Worm (Caenorhabditis elegans): Measurements from ENCODE around the gene F09E5.14.

F09E5.14 gene

DNA sequence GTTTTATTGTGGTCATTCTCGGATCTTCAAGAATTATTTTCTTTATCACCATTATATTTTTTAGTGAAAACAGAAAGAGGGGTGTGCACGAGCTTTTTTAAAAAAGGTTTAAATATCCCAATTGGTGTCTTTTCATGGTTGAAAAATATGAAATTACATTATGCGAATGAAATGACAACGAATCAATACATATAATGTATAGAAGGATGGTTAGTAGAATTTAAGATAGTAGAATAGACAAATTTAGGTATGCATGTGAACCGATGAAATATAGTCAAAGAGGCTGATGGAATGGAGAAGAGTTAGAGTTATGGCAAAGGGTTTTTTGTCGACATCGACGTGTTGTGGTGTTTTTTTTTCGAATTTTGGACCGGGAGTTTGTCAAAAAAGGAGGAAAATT is 19.8 kb upstream of the F09E5.14 start:
- TF ChIP-seq unc-62 (GFP tag; optimal IDR thresholded peaks at IDR 0.05 in 1 of 2) = peak in 1 of 2 experiments; percentile 90
- no peak for TF ChIP-seq unc-62 (tag; optimal IDR thresholded peaks at IDR 0.05)
- TF ChIP-seq ZK546.5 (tag; optimal IDR thresholded peaks at IDR 0.05) = no peak
- peak; percentile 22 for TF ChIP-seq aha-1 (tag)

- TF ChIP-seq F44E2.7 (GFP tag; IDR thresholded peaks at IDR 0.05) = no peak
- TF ChIP-seq arid-1 (GFP tag; conservative IDR thresholded peaks at IDR 0.05) = no peak
- TF ChIP-seq zfp-2 (tag; optimal IDR thresholded peaks at IDR 0.05) = no peak
- no peak for TF ChIP-seq nhr-111 (GFP tag; optimal IDR thresholded peaks at IDR 0.05)
- no peak for TF ChIP-seq spr-1 (tag; optimal IDR thresholded peaks at IDR 0.05)
- no peak for TF ChIP-seq Y105C5A.15 (GFP tag; IDR thresholded peaks at IDR 0.05)
- no peak for TF ChIP-seq ceh-62 (tag; optimal IDR thresholded peaks at IDR 0.05)
- no peak for TF ChIP-seq mdl-1 (tag; optimal IDR thresholded peaks at IDR 0.05)
- no peak for TF ChIP-seq R02D3.7 (tag; optimal IDR thresholded peaks at IDR 0.05)
- TF ChIP-seq attf-4 (tag; optimal IDR thresholded peaks at IDR 0.05) = no peak
- TF ChIP-seq mes-2 (tag; optimal IDR thresholded peaks at IDR 0.05; ENCODE audit: poor library complexity, severe bottlenecking) = no peak
- TF ChIP-seq nhr-41 (GFP tag; IDR thresholded peaks at IDR 0.05) = no peak
- TF ChIP-seq unc-130 (GFP tag; optimal IDR thresholded peaks at IDR 0.05) = no peak
- TF ChIP-seq ceh-32 (tag; optimal IDR thresholded peaks at IDR 0.05; ENCODE audit: poor library complexity) = no peak
- no peak for TF ChIP-seq zip-2 (tag; optimal IDR thresholded peaks at IDR 0.05)
These were observed 14.6 kb upstream of the F09E5.14 start, which contains the start of gene sec-6 for ce11 chrII:5359252-5359651. sec-6 (plus strand) TSS chrII:5359552.

DNA sequence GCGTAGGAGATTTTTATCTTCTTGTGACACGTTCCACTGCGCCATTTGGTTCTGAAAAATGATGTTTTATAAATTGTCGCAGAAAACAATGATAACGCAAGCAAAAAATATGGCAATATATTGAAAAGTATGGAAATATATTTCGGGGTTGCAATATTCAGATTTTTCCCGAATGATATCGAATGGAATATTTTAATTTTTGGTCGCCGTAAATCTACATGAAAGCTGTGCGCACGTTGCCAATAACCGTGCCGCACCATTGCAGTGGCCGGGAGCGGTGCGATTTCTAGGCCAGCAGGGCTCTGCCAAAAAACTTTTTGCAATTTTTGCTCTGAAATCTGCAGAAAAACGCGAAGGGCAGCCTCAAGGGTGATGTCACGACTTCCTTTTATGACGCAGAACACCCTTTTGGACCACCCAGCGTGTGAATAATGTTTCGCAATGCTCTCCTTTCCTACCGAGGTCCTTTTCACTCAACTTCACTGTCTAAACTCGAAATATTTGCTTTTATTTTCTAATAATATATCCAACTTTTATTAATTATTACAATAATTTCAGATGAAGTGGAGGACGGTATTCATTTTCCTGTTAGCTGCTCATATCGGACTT is 13.6 kb upstream of the F09E5.14 start, which contains the start of the genes F09E5.11 and bmy-1:
Gene F09E5.11, minus strand, starts transcription at position 51 of the 609 bp plus-strand sequence.
Gene bmy-1, plus strand, starts transcription at position 559 of the 609 bp plus-strand sequence.
- TF ChIP-seq dve-1 (tag; optimal IDR thresholded peaks at IDR 0.05; ENCODE audit: insufficient read depth) (peak; percentile 84), ztf-11 (tag; optimal IDR thresholded peaks at IDR 0.05) (no peak), madf-5 (GFP tag; IDR thresholded peaks at IDR 0.05) (no peak), ztf-7 (tag; optimal IDR thresholded peaks at IDR 0.05) (no peak), lin-15B (tag; optimal IDR thresholded peaks at IDR 0.05) (peak; percentile 83), lin-39 (tag; optimal IDR thresholded peaks at IDR 0.05) (no peak), mes-2 (tag; optimal IDR thresholded peaks at IDR 0.05; ENCODE audit: poor library complexity, severe bottlenecking) (peak; percentile 99), aly-2 (tag; optimal IDR thresholded peaks at IDR 0.05) (no peak), Y48G9A.11 (GFP tag; IDR thresholded peaks at IDR 0.05) (peak; percentile 74; the same call in 1 of the 2 replicates), aha-1 (tag) (peak; percentile 98), jun-1 (tag; optimal IDR thresholded peaks at IDR 0.05) (no peak), F37D6.2 (tag; optimal IDR thresholded peaks at IDR 0.05) (peak; percentile 58), zfp-3 (GFP tag; conservative IDR thresholded peaks at IDR 0.05) (0 out of 2 replicates have a peak, but pooled peaks have one; percentile 14), lin-13 (GFP tag; optimal IDR thresholded peaks at IDR 0.05) (peak; percentile 79), nhr-77 (tag; optimal IDR thresholded peaks at IDR 0.05) (peak; percentile 70), skn-1 (tag; optimal IDR thresholded peaks at IDR 0.05) (no peak), spr-3 (GFP tag; optimal IDR thresholded peaks at IDR 0.05) (no peak), D1046.2 (GFP tag; IDR thresholded peaks at IDR 0.05) (no peak), mxl-3 (GFP tag; optimal IDR thresholded peaks at IDR 0.05) (peak; percentile 87), ceh-44 (GFP tag; IDR thresholded peaks at IDR 0.05) (peak; percentile 84), nhr-6 (tag; optimal IDR thresholded peaks at IDR 0.05) (peak; percentile 70), ctbp-1 (GFP tag; IDR thresholded peaks at IDR 0.05) (0 out of 2 replicates have a peak, but pooled peaks have one; percentile 54), gei-8 (GFP tag; optimal IDR thresholded peaks at IDR 0.05) (no peak), dmd-8 (GFP tag; IDR thresholded peaks at IDR 0.05) (no peak), mdt-29 (GFP tag; IDR thresholded peaks at IDR 0.05) (no peak), nhr-10 (tag; optimal IDR thresholded peaks at IDR 0.05) (no peak), nhr-48 (tag; optimal IDR thresholded peaks at IDR 0.05) (peak; percentile 7), daf-19 (GFP tag; conservative IDR thresholded peaks at IDR 0.05) (no peak), Y75B8A.6 (GFP tag; IDR thresholded peaks at IDR 0.05) (no peak), R02D3.7 (tag; optimal IDR thresholded peaks at IDR 0.05) (peak; percentile 93), rbr-2 (tag; optimal IDR thresholded peaks at IDR 0.05) (peak; percentile 82), lir-3 (tag; optimal IDR thresholded peaks at IDR 0.05) (no peak), lin-1 (GFP tag; IDR thresholded peaks at IDR 0.05) (no peak)

All from whole organism, L4 larva.